Fruit fly (Drosophila melanogaster) whole organism, prepupa: ENCODE results near the gene Glg1.
A peak's percentile ranks its signal among the peaks of the same experiment; 100 is the strongest.

ENCODE experiments used
- Blimp-1 ChIP-seq: fragments of 200-800 bp; sonication (Bioruptor generic); optimal IDR thresholded peaks from 3 replicates; lab custom pipeline; 2017; ENCODE audit warnings: missing biosample characterization, missing genetic modification characterization, mild to moderate bottlenecking, moderate library complexity, missing genetic modification reagents
- CG10669 ChIP-seq: fragments of 200-800 bp; sonication (Bioruptor generic); optimal IDR thresholded peaks from 3 replicates; lab custom pipeline; 2018; ENCODE audit warnings: missing biosample characterization, mild to moderate bottlenecking, missing genetic modification characterization, moderate library complexity
- CG11294 ChIP-seq: fragments of 200-800 bp; sonication (Bioruptor generic); IDR thresholded peaks from 2 replicates; pipeline ENCODE4 v1.3.6; 2022; ENCODE audit warnings: missing biosample characterization, missing genetic modification characterization
- CG11762 ChIP-seq: fragments of 200-800 bp; sonication (Bioruptor generic); optimal IDR thresholded peaks from 3 replicates; lab custom pipeline; 2016; ENCODE audit warnings: missing biosample characterization, missing genetic modification characterization; ENCODE audit not compliant: insufficient read depth
- CG11902 ChIP-seq: fragments of 200-800 bp; sonication (Bioruptor generic); optimal IDR thresholded peaks from 3 replicates; lab custom pipeline; 2016; ENCODE audit warnings: missing biosample characterization, missing genetic modification characterization
- CG1621 ChIP-seq: fragments of 200-800 bp; sonication (Bioruptor generic); optimal IDR thresholded peaks from 3 replicates; lab custom pipeline; 2018; ENCODE audit warnings: missing biosample characterization, mild to moderate bottlenecking, missing genetic modification characterization
- CG16779 ChIP-seq: fragments of 200-800 bp; sonication (Bioruptor generic); optimal IDR thresholded peaks from 3 replicates; lab custom pipeline; 2017; ENCODE audit warnings: missing biosample characterization, mild to moderate bottlenecking, missing genetic modification characterization
- CG3032 ChIP-seq: fragments of 200-800 bp; optimal IDR thresholded peaks from 2 replicates; lab custom pipeline; 2019; ENCODE audit warnings: missing biosample characterization, mild to moderate bottlenecking, missing genetic modification characterization, moderate library complexity
- CG31627 ChIP-seq: fragments of 200-800 bp; sonication (Bioruptor generic); optimal IDR thresholded peaks from 3 replicates; lab custom pipeline; 2016; ENCODE audit warnings: missing biosample characterization, missing genetic modification characterization
- CG32006 ChIP-seq: fragments of 200-800 bp; sonication (Bioruptor generic); optimal IDR thresholded peaks from 3 replicates; lab custom pipeline; 2017; ENCODE audit warnings: missing biosample characterization, mild to moderate bottlenecking, missing genetic modification characterization
- CG34406 ChIP-seq: fragments of 200-800 bp; sonication (Bioruptor generic); optimal IDR thresholded peaks from 3 replicates; lab custom pipeline; 2016; ENCODE audit warnings: missing biosample characterization, missing genetic modification characterization
- CG4318 ChIP-seq: fragments of 200-800 bp; sonication (Bioruptor generic); optimal IDR thresholded peaks from 3 replicates; lab custom pipeline; 2017; ENCODE audit warnings: missing biosample characterization, mild to moderate bottlenecking, missing genetic modification characterization
- CG6163 ChIP-seq: fragments of 200-800 bp; sonication (Bioruptor generic); IDR thresholded peaks from 3 replicates; pipeline ENCODE4 v1.3.6; 2022; ENCODE audit warnings: missing biosample characterization, missing genetic modification characterization
- CG6276 ChIP-seq: fragments of 200-800 bp; sonication (Bioruptor generic); optimal IDR thresholded peaks from 2 replicates; lab custom pipeline; 2017; ENCODE audit warnings: missing biosample characterization, mild to moderate bottlenecking, missing genetic modification characterization
- CG6792 ChIP-seq: fragments of 200-800 bp; sonication (Bioruptor generic); optimal IDR thresholded peaks from 3 replicates; lab custom pipeline; 2016; ENCODE audit warnings: missing biosample characterization, missing genetic modification characterization
- CG6808 ChIP-seq: fragments of 200-800 bp; sonication (Bioruptor generic); optimal IDR thresholded peaks from 3 replicates; lab custom pipeline; 2017; ENCODE audit warnings: missing biosample characterization, missing genetic modification characterization, mild to moderate bottlenecking, moderate library complexity, missing genetic modification reagents
- CG8119 ChIP-seq: fragments of 200-800 bp; sonication (Bioruptor generic); IDR thresholded peaks from 3 replicates; pipeline ENCODE4 v1.3.6; 2022; ENCODE audit warnings: missing biosample characterization, missing genetic modification characterization
- CG8319 ChIP-seq: fragments of 200-800 bp; sonication (Bioruptor generic); optimal IDR thresholded peaks from 3 replicates; lab custom pipeline; 2016; ENCODE audit warnings: missing biosample characterization, missing genetic modification characterization
- CG8632 ChIP-seq: fragments of 200-800 bp; sonication (Bioruptor generic); optimal IDR thresholded peaks from 3 replicates; lab custom pipeline; 2016; ENCODE audit warnings: missing biosample characterization, missing genetic modification characterization
- CG9139 ChIP-seq: fragments of 200-800 bp; sonication (Bioruptor generic); optimal IDR thresholded peaks from 3 replicates; lab custom pipeline; 2017; ENCODE audit warnings: missing biosample characterization, mild to moderate bottlenecking, missing genetic modification characterization
- Eip78C ChIP-seq: fragments of 200-800 bp; sonication (Bioruptor generic); peaks from one replicate; lab custom pipeline; 2016; ENCODE audit warnings: missing biosample characterization, missing genetic modification characterization
- Eip93F ChIP-seq: fragments of 200-800 bp; sonication (Bioruptor generic); optimal IDR thresholded peaks from 2 replicates; lab custom pipeline; 2016; ENCODE audit warnings: missing biosample characterization, mild to moderate bottlenecking, missing genetic modification characterization
- Ets21C ChIP-seq: fragments of 200-800 bp; sonication (Bioruptor generic); optimal IDR thresholded peaks from 3 replicates; lab custom pipeline; 2016; ENCODE audit warnings: missing biosample characterization, missing genetic modification characterization
- Ets96B ChIP-seq: fragments of 200-800 bp; optimal IDR thresholded peaks from 2 replicates; lab custom pipeline; 2019; ENCODE audit warnings: missing biosample characterization, mild to moderate bottlenecking, missing genetic modification characterization, moderate library complexity
- Gug ChIP-seq: fragments of 200-800 bp; sonication (Bioruptor generic); IDR thresholded peaks from 2 replicates; pipeline ENCODE4 v1.3.6; 2022; ENCODE audit warnings: missing biosample characterization, missing genetic modification characterization
- Hr38 ChIP-seq: sonication (Bioruptor generic); optimal IDR thresholded peaks from 2 replicates; lab custom pipeline; 2016; ENCODE audit warnings: missing biosample characterization, missing genetic modification characterization
- Lpt ChIP-seq: fragments of 200-800 bp; sonication (Bioruptor generic); optimal IDR thresholded peaks from 3 replicates; lab custom pipeline; 2016; ENCODE audit warnings: missing biosample characterization, missing genetic modification characterization
- Met ChIP-seq: fragments of 200-800 bp; sonication (Bioruptor generic); optimal IDR thresholded peaks from 3 replicates; lab custom pipeline; 2016; ENCODE audit warnings: missing biosample characterization, missing genetic modification characterization
- OdsH ChIP-seq: fragments of 200-800 bp; sonication (Bioruptor generic); optimal IDR thresholded peaks from 3 replicates; lab custom pipeline; 2016; ENCODE audit warnings: missing biosample characterization, missing genetic modification characterization
- Smox ChIP-seq: fragments of 200-800 bp; sonication (Bioruptor generic); optimal IDR thresholded peaks from 3 replicates; lab custom pipeline; 2016; ENCODE audit warnings: missing biosample characterization, missing genetic modification characterization
- Sox102F ChIP-seq: fragments of 200-800 bp; sonication (Bioruptor generic); optimal IDR thresholded peaks from 2 replicates; lab custom pipeline; 2016; ENCODE audit warnings: missing biosample characterization, mild to moderate bottlenecking, missing genetic modification characterization
- Sox14 ChIP-seq: fragments of 200-800 bp; sonication (Bioruptor generic); optimal IDR thresholded peaks from 3 replicates; lab custom pipeline; 2016; ENCODE audit warnings: missing biosample characterization, missing genetic modification characterization
- Sox15 ChIP-seq: fragments of 200-800 bp; sonication (Bioruptor generic); optimal IDR thresholded peaks from 3 replicates; lab custom pipeline; 2016; ENCODE audit warnings: missing biosample characterization, missing genetic modification characterization
- achi ChIP-seq: fragments of 200-800 bp; sonication (Bioruptor generic); optimal IDR thresholded peaks from 3 replicates; lab custom pipeline; 2016; ENCODE audit warnings: missing biosample characterization, missing genetic modification characterization
- cyc ChIP-seq: fragments of 200-800 bp; sonication (Bioruptor generic); optimal IDR thresholded peaks from 3 replicates; lab custom pipeline; 2016; ENCODE audit warnings: missing biosample characterization, missing genetic modification characterization
- dsx ChIP-seq: fragments of 200-800 bp; optimal IDR thresholded peaks from 3 replicates; lab custom pipeline; 2019; ENCODE audit warnings: missing biosample characterization, mild to moderate bottlenecking, missing genetic modification characterization, moderate library complexity; ENCODE audit not compliant: poor library complexity, severe bottlenecking
- esn ChIP-seq: fragments of 200-800 bp; sonication (Bioruptor generic); optimal IDR thresholded peaks from 2 replicates; lab custom pipeline; 2016; ENCODE audit warnings: missing biosample characterization, mild to moderate bottlenecking, missing genetic modification characterization, moderate library complexity
- fd59A ChIP-seq: fragments of 200-800 bp; sonication (Bioruptor generic); optimal IDR thresholded peaks from 2 replicates; lab custom pipeline; 2017; ENCODE audit warnings: missing biosample characterization, mild to moderate bottlenecking, missing genetic modification characterization, missing genetic modification reagents
- fd85E ChIP-seq: fragments of 200-800 bp; sonication (Bioruptor generic); optimal IDR thresholded peaks from 3 replicates; lab custom pipeline; 2016; ENCODE audit warnings: missing biosample characterization, missing genetic modification characterization
- fkh ChIP-seq: fragments of 200-800 bp; sonication (Bioruptor generic); optimal IDR thresholded peaks from 3 replicates; lab custom pipeline; 2017; ENCODE audit warnings: missing biosample characterization, mild to moderate bottlenecking, missing genetic modification characterization, moderate library complexity
- pdm3 ChIP-seq: fragments of 200-800 bp; sonication (Bioruptor generic); optimal IDR thresholded peaks from 3 replicates; lab custom pipeline; 2016; ENCODE audit warnings: missing biosample characterization, missing genetic modification characterization
- salr ChIP-seq, 2 experiments: fragments of 200-800 bp; sonication (Bioruptor generic); optimal IDR thresholded peaks; 3 replicates each; lab custom pipeline; 2016 to 2018; ENCODE audit warnings: missing biosample characterization in 2 of 2, missing genetic modification characterization in 2 of 2, mild to moderate bottlenecking in 1 of 2
- spab ChIP-seq: fragments of 200-800 bp; sonication (Bioruptor generic); optimal IDR thresholded peaks from 2 replicates; lab custom pipeline; 2017; ENCODE audit warnings: missing biosample characterization, mild to moderate bottlenecking, missing genetic modification characterization, missing genetic modification reagents
- ss ChIP-seq, 2 experiments: fragments of 200-800 bp; sonication (Bioruptor generic); optimal IDR thresholded peaks; 2 replicates in 1 of 2; 3 replicates in 1 of 2; lab custom pipeline; 2017 to 2018; ENCODE audit warnings: mild to moderate bottlenecking in 2 of 2, missing biosample characterization in 2 of 2, missing genetic modification characterization in 2 of 2, moderate library complexity in 1 of 2
- vri ChIP-seq: fragments of 200-800 bp; sonication (Bioruptor generic); optimal IDR thresholded peaks from 3 replicates; lab custom pipeline; 2016; ENCODE audit warnings: missing biosample characterization, mild to moderate bottlenecking, missing genetic modification characterization

Glg1 gene

DNA sequence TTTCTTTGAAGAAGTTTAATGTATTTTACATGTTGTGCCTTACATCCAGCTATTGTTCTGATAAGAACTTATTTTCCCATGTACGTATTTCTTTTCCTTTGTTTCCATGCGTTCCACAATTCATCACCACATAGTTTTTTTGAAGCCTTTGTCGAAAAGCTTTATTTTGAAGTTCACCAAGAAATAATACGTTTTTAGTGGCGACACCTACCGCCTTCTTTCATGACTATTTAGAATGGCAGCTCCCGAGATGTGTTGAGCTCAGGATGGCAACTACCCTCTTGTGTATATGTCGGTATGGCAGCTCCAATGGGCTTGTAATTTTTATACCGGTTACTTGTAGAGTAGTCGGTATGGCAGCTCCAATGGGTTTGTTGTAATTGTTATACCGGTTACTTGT, 23.5 kb downstream of the Glg1 start (continued):
- TF ChIP-seq CG6276 (no peak), CG6808 (GFP tag; lab: Kevin White, UChicago) (no peak)

DNA sequence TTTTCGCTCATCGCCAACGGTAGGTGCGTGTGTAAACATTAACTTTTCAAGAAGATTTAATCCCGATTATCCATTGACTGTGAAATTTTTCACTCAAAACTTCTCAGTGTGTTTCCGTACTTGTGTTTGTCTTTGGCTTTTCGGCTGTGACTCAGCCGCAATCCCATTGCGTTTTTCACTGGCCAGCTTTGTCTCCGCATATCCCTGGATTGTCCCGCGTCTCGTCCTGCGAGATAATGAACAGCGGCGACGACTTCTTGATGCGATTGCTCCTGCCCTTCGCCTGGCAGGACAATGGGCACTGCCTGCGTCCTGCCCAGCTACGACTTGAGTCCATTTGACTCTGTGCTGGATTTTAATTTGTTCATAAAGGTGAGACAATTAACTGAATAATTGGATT, 25.2 kb downstream of the Glg1 start:
- TF ChIP-seq Ets96B (tag; lab: Kevin White, UChicago): no peak
- TF ChIP-seq fd59A (GFP tag; lab: Kevin White, UChicago): no peak
- no peak for TF ChIP-seq Hr38 (GFP tag; lab: Kevin White, UChicago)
- TF ChIP-seq salr (GFP tag; optimal IDR thresholded peaks at IDR 0.05; lab: Kevin White, UChicago): no peak
- TF ChIP-seq CG31627 (GFP tag; lab: Kevin White, UChicago): no peak
- TF ChIP-seq pdm3 (GFP tag; lab: Kevin White, UChicago): no peak
- TF ChIP-seq CG6163 (GFP tag; lab: Robert Waterston, UW): no peak
- no peak for TF ChIP-seq Sox15 (GFP tag; lab: Kevin White, UChicago)
- TF ChIP-seq vri: no peak
- TF ChIP-seq CG8632: no peak
- TF ChIP-seq fd85E (GFP tag; lab: Kevin White, UChicago): no peak
- no peak for TF ChIP-seq CG9139 (GFP tag; lab: Kevin White, UChicago)
- TF ChIP-seq CG11762 (GFP tag; lab: Kevin White, UChicago): no peak

DNA sequence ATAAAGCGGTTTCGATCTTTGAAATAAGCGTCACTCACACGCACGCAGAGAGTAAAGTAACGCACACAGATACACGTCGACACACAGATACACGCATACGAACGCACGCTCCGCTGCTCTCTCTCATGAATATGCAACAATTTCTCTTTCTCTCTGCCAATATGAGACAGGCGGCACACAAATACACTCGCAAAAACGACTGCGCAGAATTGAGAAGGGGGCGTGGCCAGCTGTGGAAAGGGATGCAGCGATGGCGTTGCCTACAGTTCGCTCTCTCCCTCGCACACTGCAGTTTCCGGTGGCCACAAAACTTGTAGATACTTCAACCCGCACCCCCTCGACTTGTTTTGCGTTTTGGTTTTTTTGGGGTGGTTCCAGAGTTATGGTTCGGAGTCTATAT, 27.7 kb downstream of the Glg1 start:
- TF ChIP-seq CG34406 (GFP tag; lab: Kevin White, UChicago) (peak; percentile 77), CG8119 (GFP tag; lab: Robert Waterston, UW) (no peak), esn (GFP tag; lab: Kevin White, UChicago) (peak; percentile 76), Gug (0 out of 2 replicates have a peak, but pooled peaks have one; percentile 10), Sox15 (GFP tag; lab: Kevin White, UChicago) (no peak), CG11902 (GFP tag; lab: Kevin White, UChicago) (peak; percentile 17), CG31627 (GFP tag; lab: Kevin White, UChicago) (peak; percentile 57), CG11762 (GFP tag; lab: Kevin White, UChicago) (peak; percentile 63), CG11294 (GFP tag; lab: Robert Waterston, UW) (no peak), Eip93F (GFP tag; lab: Kevin White, UChicago) (no peak), CG16779 (tag; lab: Kevin White, UChicago) (peak; percentile 48), CG9139 (GFP tag; lab: Kevin White, UChicago) (peak; percentile 60), Blimp-1 (GFP tag; lab: Kevin White, UChicago) (peak; percentile 53), CG6163 (GFP tag; lab: Robert Waterston, UW) (peak; percentile 87), Met (GFP tag; lab: Kevin White, UChicago) (peak; percentile 77), CG8632 (peak; percentile 64), fkh (peak; percentile 54), Eip78C (GFP tag; lab: Kevin White, UChicago) (peak; percentile 93), CG4318 (GFP tag; lab: Kevin White, UChicago) (no peak), Sox102F (peak; percentile 67), salr (GFP tag; optimal IDR thresholded peaks at IDR 0.05; lab: Kevin White, UChicago) (peak in 1 of 2 experiments; percentile 71), Smox (GFP tag; lab: Kevin White, UChicago) (peak; percentile 45), fd85E (GFP tag; lab: Kevin White, UChicago) (peak; percentile 72), achi (GFP tag; lab: Kevin White, UChicago) (peak; percentile 76), OdsH (GFP tag; lab: Kevin White, UChicago) (peak; percentile 73), Lpt (GFP tag; lab: Kevin White, UChicago) (peak; percentile 16), Sox14 (GFP tag; lab: Kevin White, UChicago) (peak; percentile 21), CG1621 (tag; lab: Kevin White, UChicago) (peak; percentile 63), CG6276 (no peak), ss (GFP tag; optimal IDR thresholded peaks at IDR 0.05; lab: Kevin White, UChicago) (peak; percentile 30 to 79), CG6808 (GFP tag; lab: Kevin White, UChicago) (peak; percentile 56), pdm3 (GFP tag; lab: Kevin White, UChicago) (peak; percentile 73), cyc (peak; percentile 66), CG8319 (peak; percentile 78), CG10669 (GFP tag; lab: Kevin White, UChicago) (peak; percentile 55), CG6792 (peak; percentile 68), dsx (GFP tag; lab: Kevin White, UChicago) (peak; percentile 61), Ets21C (peak; percentile 1), CG32006 (GFP tag; lab: Kevin White, UChicago) (peak; percentile 43), CG3032 (no peak), spab (GFP tag; lab: Kevin White, UChicago) (peak; percentile 36)
